Worm (Caenorhabditis elegans) whole organism, young adult: ENCODE measurements around the gene Y51H4A.13.

ENCODE experiments used
- B0019.2 ChIP-seq: fragments of 200-800 bp; sonication (Bioruptor generic); conservative IDR thresholded peaks from 2 replicates; pipeline ENCODE4 v1.3.6; 2022; ENCODE audit warnings: missing genetic modification reagents, missing genetic modification characterization, missing compliant biosample characterization
- B0035.1 ChIP-seq: sonication (generic microtip); optimal IDR thresholded peaks from 2 replicates; lab custom pipeline; 2016; ENCODE audit warnings: missing genetic modification characterization, mild to moderate bottlenecking, missing compliant biosample characterization, missing genotype, missing genetic modification reagents
- C06A6.2 ChIP-seq: fragments of 200-800 bp; sonication (Bioruptor generic); conservative IDR thresholded peaks from 2 replicates; pipeline ENCODE4 v1.3.6; 2022; ENCODE audit warnings: missing genetic modification characterization, missing compliant biosample characterization
- F10E7.11 ChIP-seq: sonication (generic microtip); optimal IDR thresholded peaks from 2 replicates; lab custom pipeline; 2017; ENCODE audit warnings: mild to moderate bottlenecking, missing genetic modification characterization, moderate library complexity, missing compliant biosample characterization
- F37B4.10 ChIP-seq: fragments of 200-800 bp; sonication (Bioruptor generic); IDR thresholded peaks from 2 replicates; pipeline ENCODE4 v1.3.6; 2022; ENCODE audit warnings: missing genetic modification characterization, missing compliant biosample characterization
- F49E8.2 ChIP-seq: sonication (generic microtip); optimal IDR thresholded peaks from 3 replicates; lab custom pipeline; 2017; ENCODE audit warnings: missing genetic modification characterization, mild to moderate bottlenecking, missing compliant biosample characterization, antibody characterized with exemption, moderate library complexity; ENCODE audit not compliant: insufficient read depth
- F57C9.4 ChIP-seq: sonication (generic microtip); optimal IDR thresholded peaks from 2 replicates; lab custom pipeline; 2017; ENCODE audit warnings: mild to moderate bottlenecking, missing genetic modification characterization, missing compliant biosample characterization
- K12H6.12 ChIP-seq: fragments of 200-800 bp; sonication (Bioruptor generic); optimal IDR thresholded peaks from 2 replicates; lab custom pipeline; 2018; ENCODE audit warnings: mild to moderate bottlenecking, missing genetic modification characterization, missing compliant biosample characterization
- Y79H2A.3 ChIP-seq: fragments of 200-800 bp; sonication (Bioruptor generic); conservative IDR thresholded peaks from 2 replicates; pipeline ENCODE4 v1.3.6; 2022; ENCODE audit warnings: missing genetic modification reagents, missing genetic modification characterization, missing compliant biosample characterization
- aptf-2 ChIP-seq: fragments of 200-800 bp; sonication (Bioruptor generic); conservative IDR thresholded peaks from 2 replicates; pipeline ENCODE4 v1.3.6; 2022; ENCODE audit warnings: missing genetic modification reagents, missing genetic modification characterization, missing compliant biosample characterization
- aptf-3 ChIP-seq: fragments of 200-800 bp; sonication (Bioruptor generic); IDR thresholded peaks from 2 replicates; pipeline ENCODE4 v1.3.6; 2022; ENCODE audit warnings: missing genetic modification characterization, missing compliant biosample characterization
- athp-1 ChIP-seq: sonication (generic microtip); optimal IDR thresholded peaks from 2 replicates; lab custom pipeline; 2017; ENCODE audit warnings: mild to moderate bottlenecking, missing genetic modification characterization, missing compliant biosample characterization
- attf-3 ChIP-seq: fragments of 200-800 bp; sonication (Bioruptor generic); conservative IDR thresholded peaks from 2 replicates; pipeline ENCODE4 v1.3.6; 2022; ENCODE audit warnings: missing genetic modification reagents, missing genetic modification characterization, missing compliant biosample characterization
- attf-6 ChIP-seq: fragments of 200-800 bp; sonication (Bioruptor generic); IDR thresholded peaks from 2 replicates; pipeline ENCODE4 v1.3.6; 2022; ENCODE audit warnings: missing genetic modification reagents, missing genetic modification characterization, missing compliant biosample characterization
- cebp-1 ChIP-seq, 2 experiments: fragments of 200-800 bp in 1 of 2; sonication (Bioruptor generic) in 1 of 2; sonication (generic microtip) in 1 of 2; IDR thresholded peaks in 1 of 2; optimal IDR thresholded peaks in 1 of 2; 2 replicates each; pipeline versions ENCODE4 v1.3.6 to Lab custom; 2017 to 2022; ENCODE audit warnings: missing compliant biosample characterization in 2 of 2, missing genetic modification characterization in 2 of 2, mild to moderate bottlenecking in 1 of 2, missing genetic modification reagents in 1 of 2, moderate library complexity in 1 of 2
- ceh-40 ChIP-seq: fragments of 200-800 bp; sonication (Bioruptor generic); IDR thresholded peaks from 2 replicates; pipeline ENCODE4 v1.3.6; 2022; ENCODE audit warnings: missing genetic modification characterization, missing compliant biosample characterization
- ceh-79 ChIP-seq: sonication (generic microtip); optimal IDR thresholded peaks from 2 replicates; lab custom pipeline; 2017; ENCODE audit warnings: mild to moderate bottlenecking, missing genetic modification characterization, missing compliant biosample characterization
- die-1 ChIP-seq: sonication (generic microtip); optimal IDR thresholded peaks from 2 replicates; lab custom pipeline; 2016; ENCODE audit warnings: missing genotype, mild to moderate bottlenecking, missing genetic modification characterization, missing compliant biosample characterization
- dpff-1 ChIP-seq: sonication (generic microtip); optimal IDR thresholded peaks from 2 replicates; lab custom pipeline; 2017; ENCODE audit warnings: mild to moderate bottlenecking, missing genetic modification characterization, missing compliant biosample characterization
- egl-18 ChIP-seq: fragments of 200-800 bp; sonication (Bioruptor generic); IDR thresholded peaks from 2 replicates; pipeline ENCODE4 v1.3.6; 2022; ENCODE audit warnings: missing genetic modification reagents, missing genetic modification characterization, missing compliant biosample characterization
- egrh-3 ChIP-seq: fragments of 200-800 bp; sonication (Bioruptor generic); IDR thresholded peaks from 2 replicates; pipeline ENCODE4 v1.3.6; 2022; ENCODE audit warnings: missing genetic modification reagents, missing genetic modification characterization, missing compliant biosample characterization
- fkh-3 ChIP-seq: sonication (generic microtip); optimal IDR thresholded peaks from 2 replicates; lab custom pipeline; 2016; ENCODE audit warnings: mild to moderate bottlenecking, missing genetic modification characterization, missing compliant biosample characterization
- him-1 ChIP-seq: sonication (generic microtip); optimal IDR thresholded peaks from 2 replicates; lab custom pipeline; 2016; ENCODE audit warnings: missing genotype, missing genetic modification reagents, missing genetic modification characterization, missing compliant biosample characterization
- hrde-1 ChIP-seq: sonication (generic microtip); optimal IDR thresholded peaks from 2 replicates; lab custom pipeline; 2016; ENCODE audit warnings: missing genetic modification characterization, mild to moderate bottlenecking, missing compliant biosample characterization, moderate library complexity, missing genotype, missing genetic modification reagents, borderline replicate concordance
- hsf-1 ChIP-seq: fragments of 200-800 bp; sonication (Bioruptor generic); IDR thresholded peaks from 2 replicates; pipeline ENCODE4 v1.3.6; 2022; ENCODE audit warnings: missing genetic modification reagents, missing genetic modification characterization, missing compliant biosample characterization
- lag-1 ChIP-seq: fragments of 200-800 bp; sonication (Bioruptor generic); IDR thresholded peaks from 2 replicates; pipeline ENCODE4 v1.3.6; 2022; ENCODE audit warnings: missing genetic modification reagents, missing genetic modification characterization, missing compliant biosample characterization
- let-526 ChIP-seq: fragments of 200-800 bp; sonication (Bioruptor generic); IDR thresholded peaks from 2 replicates; pipeline ENCODE4 v1.3.6; 2022; ENCODE audit warnings: missing genetic modification reagents, missing genetic modification characterization, missing compliant biosample characterization
- let-607 ChIP-seq, 2 experiments: fragments of 200-800 bp in 1 of 2; sonication (Bioruptor generic) in 1 of 2; sonication (generic microtip) in 1 of 2; optimal IDR thresholded peaks; 2 replicates each; lab custom pipeline; 2016 to 2018; ENCODE audit warnings: mild to moderate bottlenecking in 2 of 2, missing compliant biosample characterization in 2 of 2, missing genetic modification characterization in 2 of 2, moderate library complexity in 2 of 2, missing genotype in 1 of 2
- lin-26 ChIP-seq: fragments of 200-800 bp; sonication (Bioruptor generic); IDR thresholded peaks from 2 replicates; pipeline ENCODE4 v1.3.6; 2022; ENCODE audit warnings: missing genetic modification reagents, missing genetic modification characterization, missing compliant biosample characterization
- lsl-1 ChIP-seq: fragments of 200-800 bp; sonication (Bioruptor generic); optimal IDR thresholded peaks from 2 replicates; lab custom pipeline; 2018; ENCODE audit warnings: mild to moderate bottlenecking, missing genetic modification characterization, moderate library complexity, missing compliant biosample characterization
- lsy-27 ChIP-seq: sonication (generic microtip); optimal IDR thresholded peaks from 2 replicates; lab custom pipeline; 2017; ENCODE audit warnings: missing genetic modification characterization, mild to moderate bottlenecking, missing compliant biosample characterization, antibody characterized with exemption, missing genotype, borderline replicate concordance; ENCODE audit not compliant: insufficient read depth
- madf-3 ChIP-seq: fragments of 200-800 bp; sonication (Bioruptor generic); IDR thresholded peaks from 2 replicates; pipeline ENCODE4 v1.3.6; 2022; ENCODE audit warnings: missing genetic modification reagents, missing genetic modification characterization, missing compliant biosample characterization
- madf-6 ChIP-seq: fragments of 200-800 bp; sonication (Bioruptor generic); IDR thresholded peaks from 2 replicates; pipeline ENCODE4 v1.3.6; 2022; ENCODE audit warnings: missing genetic modification reagents, missing genetic modification characterization, missing compliant biosample characterization
- nhr-27 ChIP-seq: fragments of 200-800 bp; sonication (Bioruptor generic); optimal IDR thresholded peaks from 2 replicates; lab custom pipeline; 2018; ENCODE audit warnings: mild to moderate bottlenecking, missing genetic modification characterization, moderate library complexity, missing compliant biosample characterization
- nhr-80 ChIP-seq: sonication (generic microtip); optimal IDR thresholded peaks from 2 replicates; lab custom pipeline; 2016; ENCODE audit warnings: missing genetic modification characterization, missing compliant biosample characterization
- sdz-38 ChIP-seq: sonication (generic microtip); optimal IDR thresholded peaks from 2 replicates; lab custom pipeline; 2016; ENCODE audit warnings: missing genotype, missing genetic modification characterization, missing compliant biosample characterization
- snpc-4 ChIP-seq, 5 experiments: fragments of 150-350 bp in 1 of 5; sonication (generic microtip) in 4 of 5; optimal IDR thresholded peaks; 2 replicates each; lab custom pipeline; 2014 to 2018; ENCODE audit warnings: missing genetic modification characterization in 5 of 5, missing biosample characterization in 3 of 5, antibody characterized with exemption in 2 of 5, mild to moderate bottlenecking in 2 of 5, missing compliant biosample characterization in 2 of 5, missing genotype in 2 of 5, moderate library complexity in 2 of 5, missing genetic modification reagents in 1 of 5
- tbx-9 ChIP-seq: sonication (generic microtip); optimal IDR thresholded peaks from 2 replicates; lab custom pipeline; 2016; ENCODE audit warnings: borderline replicate concordance, missing genetic modification characterization, inconsistent platforms, missing compliant biosample characterization
- tlf-1 ChIP-seq: fragments of 200-800 bp; sonication (Bioruptor generic); optimal IDR thresholded peaks from 2 replicates; lab custom pipeline; 2018; ENCODE audit warnings: mild to moderate bottlenecking, missing genetic modification characterization, missing compliant biosample characterization
- unc-130 ChIP-seq: sonication (generic microtip); optimal IDR thresholded peaks from 2 replicates; lab custom pipeline; 2016; ENCODE audit warnings: missing genetic modification reagents, missing genetic modification characterization, missing compliant biosample characterization
- unc-62 ChIP-seq: fragments of 150-350 bp; optimal IDR thresholded peaks from 2 replicates; lab custom pipeline; 2014; ENCODE audit warnings: missing biosample characterization, missing genetic modification reagents, missing genetic modification characterization
- zfh-2 ChIP-seq: fragments of 200-800 bp; sonication (Bioruptor generic); conservative IDR thresholded peaks from 2 replicates; pipeline ENCODE4 v1.3.6; 2022; ENCODE audit warnings: missing genetic modification reagents, missing genetic modification characterization, missing compliant biosample characterization
- ztf-3 ChIP-seq: fragments of 200-800 bp; sonication (Bioruptor generic); optimal IDR thresholded peaks from 2 replicates; lab custom pipeline; 2018; ENCODE audit warnings: mild to moderate bottlenecking, missing genetic modification characterization, missing compliant biosample characterization

The Y51H4A.13 gene

DNA sequence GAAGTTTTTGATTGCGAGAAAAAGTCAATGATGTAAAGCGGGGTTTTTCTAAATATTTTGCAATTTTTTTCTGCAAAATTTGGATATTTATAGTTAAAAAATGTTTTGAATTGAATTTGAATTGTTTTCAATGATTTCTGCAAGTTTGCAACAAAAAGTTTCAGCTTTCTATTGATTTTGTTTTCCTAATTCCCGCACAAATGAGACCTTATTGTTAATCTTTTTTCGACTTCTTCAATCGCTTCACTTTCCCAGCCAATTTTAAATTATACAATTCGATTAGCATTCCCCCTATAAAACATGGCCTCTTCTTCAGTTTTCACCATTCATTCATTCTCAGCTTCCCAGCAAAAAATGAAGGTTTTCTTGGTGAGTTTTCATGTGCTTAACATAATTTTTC is 15.6 kb downstream of the Y51H4A.13 start, which contains the start of gene fipr-27 (continued):
- TF ChIP-seq K12H6.12 (no peak), lsl-1 (GFP tag; lab: Kevin White, UChicago) (no peak), F57C9.4 (no peak), B0035.1 (no peak), sdz-38 (tag; lab: Kevin White, UChicago) (no peak), aptf-3 (GFP tag; lab: Robert Waterston, UW) (no peak), egl-18 (no peak)

DNA sequence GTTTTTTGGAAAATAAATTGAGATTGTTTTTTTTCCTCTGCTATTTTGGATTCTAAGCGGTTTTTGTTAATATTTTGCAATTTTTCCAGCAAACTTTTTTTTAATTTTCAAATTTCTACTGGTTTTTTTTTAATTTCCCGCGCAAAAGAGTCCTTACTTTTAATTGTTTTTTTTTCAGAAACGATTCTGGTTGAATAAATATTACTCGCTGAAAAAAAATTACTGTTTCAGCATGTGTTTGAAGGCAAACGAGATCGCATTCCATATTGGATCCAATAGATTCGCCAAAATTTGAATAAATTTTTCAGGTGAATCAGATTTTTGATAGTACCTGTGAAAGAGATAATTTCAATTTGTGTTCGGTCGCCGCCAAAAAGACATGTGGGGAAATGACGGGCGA is 16.4 kb downstream of the Y51H4A.13 start:
- TF ChIP-seq C06A6.2 (no peak), nhr-80 (no peak), snpc-4 (GFP tag; optimal IDR thresholded peaks at IDR 0.05; lab: Kevin White, UChicago) (no peak), snpc-4 (tag; optimal IDR thresholded peaks at IDR 0.05; lab: Kevin White, UChicago) (peak in 1 of 4 experiments; percentile 44), cebp-1 (GFP tag; IDR thresholded peaks at IDR 0.05; lab: Robert Waterston, UW) (no peak), cebp-1 (tag; optimal IDR thresholded peaks at IDR 0.05; lab: Kevin White, UChicago) (no peak), F49E8.2 (tag; lab: Kevin White, UChicago) (no peak), F10E7.11 (no peak), egrh-3 (GFP tag; lab: Robert Waterston, UW) (no peak), attf-6 (0 out of 2 replicates have a peak, but pooled peaks have one; percentile 15), die-1 (tag; lab: Kevin White, UChicago) (no peak)
- TF ChIP-seq, all 124 proteins: peak for 2

DNA sequence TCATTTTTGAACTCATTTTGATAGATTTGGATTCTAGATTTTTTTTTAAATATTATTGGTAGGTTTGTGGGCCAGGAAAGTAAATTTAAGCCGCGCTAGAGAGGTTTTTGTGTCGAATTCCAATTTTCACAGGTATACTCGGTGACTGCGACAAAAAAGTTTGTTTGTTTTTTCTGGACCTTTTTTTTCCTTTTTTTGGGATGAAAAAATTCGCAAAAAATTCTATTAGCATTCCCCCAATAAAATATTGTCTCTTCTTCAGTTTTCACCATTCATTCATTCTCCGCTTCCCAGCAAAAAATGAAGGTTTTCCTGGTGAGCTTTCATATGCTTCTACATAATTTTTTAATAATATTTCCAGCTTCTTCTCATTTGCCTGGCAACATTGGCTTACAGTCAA is 17.1 kb downstream of the Y51H4A.13 start, which contains the start of gene Y51H4A.936:
Gene Y51H4A.936 (plus strand): TSS at position 301 of the 400 bp plus-strand sequence.
- TF ChIP-seq madf-6 (GFP tag; lab: Robert Waterston, UW): no peak
- TF ChIP-seq aptf-2 (GFP tag; lab: Robert Waterston, UW): no peak
- TF ChIP-seq aptf-3 (GFP tag; lab: Robert Waterston, UW): no peak
- TF ChIP-seq let-607 (tag; optimal IDR thresholded peaks at IDR 0.05; lab: Kevin White, UChicago): no peak
- no peak for TF ChIP-seq attf-3 (GFP tag; lab: Robert Waterston, UW)
- no peak for TF ChIP-seq him-1 (tag; lab: Kevin White, UChicago)
- TF ChIP-seq B0035.1: no peak
- no peak for TF ChIP-seq nhr-27 (tag; lab: Kevin White, UChicago)
- TF ChIP-seq unc-62 (GFP tag; lab: Kevin White, UChicago): no peak
- TF ChIP-seq Y79H2A.3 (GFP tag; lab: Robert Waterston, UW): no peak
- no peak for TF ChIP-seq lsy-27 (tag; lab: Kevin White, UChicago)
- no peak for TF ChIP-seq lin-26 (GFP tag; lab: Robert Waterston, UW)
- TF ChIP-seq unc-130 (GFP tag; lab: Kevin White, UChicago): no peak
- TF ChIP-seq ztf-3: no peak
- no peak for TF ChIP-seq madf-3 (GFP tag; lab: Robert Waterston, UW)
- TF ChIP-seq athp-1 (tag; lab: Kevin White, UChicago): no peak
- no peak for TF ChIP-seq tlf-1 (GFP tag; lab: Kevin White, UChicago)

- TF ChIP-seq tbx-9 (tag; lab: Kevin White, UChicago): no peak
- TF ChIP-seq ztf-3: no peak
- no peak for TF ChIP-seq madf-6 (GFP tag; lab: Robert Waterston, UW)
- TF ChIP-seq fkh-3: no peak
- no peak for TF ChIP-seq zfh-2 (GFP tag; lab: Robert Waterston, UW)
- no peak for TF ChIP-seq cebp-1 (GFP tag; IDR thresholded peaks at IDR 0.05; lab: Robert Waterston, UW)
- TF ChIP-seq cebp-1 (tag; optimal IDR thresholded peaks at IDR 0.05; lab: Kevin White, UChicago): no peak
- no peak for TF ChIP-seq lsl-1 (GFP tag; lab: Kevin White, UChicago)
- TF ChIP-seq let-526 (GFP tag; lab: Robert Waterston, UW): no peak
- no peak for TF ChIP-seq sdz-38 (tag; lab: Kevin White, UChicago)
- TF ChIP-seq hrde-1: no peak
- no peak for TF ChIP-seq ceh-40 (GFP tag; lab: Robert Waterston, UW)
- TF ChIP-seq ceh-79 (tag; lab: Kevin White, UChicago): no peak
- no peak for TF ChIP-seq F37B4.10 (GFP tag; lab: Robert Waterston, UW)
- TF ChIP-seq B0019.2 (GFP tag; lab: Robert Waterston, UW): no peak
- TF ChIP-seq lag-1 (GFP tag; lab: Robert Waterston, UW): no peak
- TF ChIP-seq dpff-1 (tag; lab: Kevin White, UChicago): no peak
- no peak for TF ChIP-seq hsf-1 (GFP tag; lab: Robert Waterston, UW)
Observed at ce11 chrIV:16627676-16628075, 18.5 kb downstream of the Y51H4A.13 start, which contains the start of gene fipr-28. TSS of gene fipr-28 (plus strand) at chrIV:16627976.
